Fruit fly (Drosophila melanogaster): ENCODE data around the gene CG4325.

DNA sequence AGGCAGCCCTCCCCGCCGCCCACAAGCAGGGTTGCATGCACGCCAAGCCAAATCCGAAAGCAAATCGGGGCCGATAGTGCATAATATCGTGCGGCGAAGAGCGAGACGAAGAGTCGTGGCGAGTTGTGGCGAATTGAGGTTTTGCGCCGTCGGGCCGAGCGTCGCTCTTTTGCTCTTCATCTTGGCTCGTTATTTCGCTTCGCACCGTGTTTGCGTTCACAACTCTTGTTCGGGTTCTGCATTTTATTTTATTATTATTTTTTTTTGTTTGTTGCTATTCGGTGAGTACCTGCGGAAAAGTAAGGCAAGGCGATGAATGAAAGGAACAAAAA is 31.5 kb downstream of the CG4325 start:
- TF ChIP-seq Elba2 (GFP tag; optimal IDR thresholded peaks at IDR 0.05) = no peak
- TF ChIP-seq E2f1 (GFP tag; IDR thresholded peaks at IDR 0.05) = no peak
- no peak for TF ChIP-seq ase (GFP tag; IDR thresholded peaks at IDR 0.05)
- no peak for TF ChIP-seq C15 (GFP tag; IDR thresholded peaks at IDR 0.05)
- no peak for TF ChIP-seq CG4730 (GFP tag; IDR thresholded peaks at IDR 0.05)
